Worm (Caenorhabditis elegans) whole organism, L4/young adult: ENCODE results near the gene R05G6.3.

ENCODE experiments used
- dao-5 ChIP-seq: sonication (generic microtip); optimal IDR thresholded peaks from 2 replicates; lab custom pipeline; 2016; ENCODE audit warnings: missing genotype, missing genetic modification characterization, moderate library complexity, missing compliant biosample characterization
- him-1 ChIP-seq: sonication (generic microtip); optimal IDR thresholded peaks from 2 replicates; lab custom pipeline; 2016; ENCODE audit warnings: missing genotype, missing genetic modification reagents, missing genetic modification characterization, missing compliant biosample characterization

DNA sequence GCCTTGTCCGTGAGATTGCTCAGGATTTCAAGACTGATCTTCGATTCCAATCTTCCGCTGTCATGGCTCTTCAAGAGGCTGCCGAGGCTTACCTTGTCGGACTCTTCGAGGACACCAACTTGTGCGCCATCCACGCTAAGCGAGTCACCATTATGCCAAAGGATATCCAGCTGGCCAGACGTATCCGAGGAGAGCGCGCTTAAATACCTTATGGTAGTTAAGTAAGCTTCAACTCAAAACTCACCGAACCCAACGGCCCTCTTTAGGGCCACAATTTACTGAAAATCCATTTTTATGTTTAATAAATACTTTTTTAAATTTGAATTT is 27.9 kb upstream of the R05G6.3 start:
- TF ChIP-seq dao-5 (tag; lab: Kevin White, UChicago) (no peak), him-1 (tag; lab: Kevin White, UChicago) (no peak)
